Worm (Caenorhabditis elegans): ENCODE data around the gene srt-49.

ce11 chrIV:15098294-15098693 is at the start of gene srt-49:
- TF ChIP-seq him-1 (tag; optimal IDR thresholded peaks at IDR 0.05) (no peak), dao-5 (tag; optimal IDR thresholded peaks at IDR 0.05) (no peak), W03F9.2 (tag; optimal IDR thresholded peaks at IDR 0.05) (no peak)

Measured in whole organism, L4/young adult.